Fruit fly (Drosophila melanogaster) whole organism, embryonic: ENCODE results near the gene PAPLA1.

ENCODE experiments used
- Bdp1 ChIP-seq: fragments of 200-800 bp; sonication (Bioruptor generic); optimal IDR thresholded peaks from 3 replicates; lab custom pipeline; 2016; ENCODE audit warnings: missing biosample characterization, missing genetic modification characterization
- CG10147 ChIP-seq: fragments of 200-800 bp; sonication (Bioruptor generic); optimal IDR thresholded peaks from 2 replicates; lab custom pipeline; 2019; ENCODE audit warnings: missing biosample characterization, mild to moderate bottlenecking, missing genetic modification characterization, moderate library complexity
- CG11560 ChIP-seq: fragments of 200-800 bp; sonication (Bioruptor generic); IDR thresholded peaks from 3 replicates; pipeline ENCODE4 v1.3.6; 2022; ENCODE audit warnings: missing biosample characterization, missing genetic modification characterization
- CG11696 ChIP-seq: fragments of 200-800 bp; sonication (Bioruptor generic); IDR thresholded peaks from 2 replicates; pipeline ENCODE4 v1.3.6; 2022; ENCODE audit warnings: missing biosample characterization, missing genetic modification characterization
- CG13296 ChIP-seq: fragments of 200-800 bp; sonication (Bioruptor generic); optimal IDR thresholded peaks from 3 replicates; lab custom pipeline; 2018; ENCODE audit warnings: missing biosample characterization, mild to moderate bottlenecking, missing genetic modification characterization
- CG15601 ChIP-seq: fragments of 200-800 bp; sonication (Bioruptor generic); optimal IDR thresholded peaks from 3 replicates; lab custom pipeline; 2019; ENCODE audit warnings: missing biosample characterization, mild to moderate bottlenecking, missing genetic modification characterization, moderate library complexity
- CG17328 ChIP-seq: fragments of 200-800 bp; sonication (Bioruptor generic); IDR thresholded peaks from 2 replicates; pipeline ENCODE4 v1.3.6; 2022; ENCODE audit warnings: missing biosample characterization, missing genetic modification characterization
- CG3065 ChIP-seq: fragments of 200-800 bp; sonication (Bioruptor generic); optimal IDR thresholded peaks from 2 replicates; lab custom pipeline; 2016; ENCODE audit warnings: missing biosample characterization, missing genetic modification characterization
- CG34422 ChIP-seq: fragments of 200-800 bp; sonication (Bioruptor generic); IDR thresholded peaks from 3 replicates; pipeline ENCODE4 v1.3.6; 2022; ENCODE audit warnings: missing biosample characterization, missing genetic modification characterization
- CG4707 ChIP-seq: fragments of 200-800 bp; sonication (Bioruptor generic); optimal IDR thresholded peaks from 2 replicates; lab custom pipeline; 2018; ENCODE audit warnings: missing biosample characterization, mild to moderate bottlenecking, missing genetic modification characterization, moderate library complexity
- CG5245 ChIP-seq: fragments of 200-800 bp; sonication (Bioruptor generic); optimal IDR thresholded peaks from 3 replicates; lab custom pipeline; 2016; ENCODE audit warnings: missing biosample characterization, missing genetic modification characterization
- CG6175 ChIP-seq: fragments of 200-800 bp; sonication (Bioruptor generic); IDR thresholded peaks from 3 replicates; pipeline ENCODE4 v1.3.6; 2022; ENCODE audit warnings: missing biosample characterization, missing genetic modification characterization
- CG6272 ChIP-seq: fragments of 200-800 bp; sonication (Bioruptor generic); IDR thresholded peaks from 2 replicates; pipeline ENCODE4 v1.3.6; 2022; ENCODE audit warnings: missing biosample characterization, missing genetic modification characterization
- CG6654 ChIP-seq: fragments of 200-800 bp; sonication (Bioruptor generic); optimal IDR thresholded peaks from 2 replicates; lab custom pipeline; 2017; ENCODE audit warnings: missing biosample characterization, mild to moderate bottlenecking, missing genetic modification characterization
- CG7745 ChIP-seq: fragments of 200-800 bp; sonication (Bioruptor generic); optimal IDR thresholded peaks from 2 replicates; lab custom pipeline; 2018; ENCODE audit warnings: missing biosample characterization, mild to moderate bottlenecking, missing genetic modification characterization, moderate library complexity
- Chrac-16 ChIP-seq: fragments of 200-800 bp; sonication (Bioruptor generic); optimal IDR thresholded peaks from 3 replicates; lab custom pipeline; 2016; ENCODE audit warnings: missing biosample characterization, missing genetic modification characterization
- CkIIα-i1 ChIP-seq: fragments of 200-800 bp; sonication (Bioruptor generic); IDR thresholded peaks from 2 replicates; pipeline ENCODE4 v1.3.6; 2022; ENCODE audit warnings: missing biosample characterization, missing genetic modification characterization
- Doc2 ChIP-seq: fragments of 200-800 bp; sonication (Bioruptor generic); IDR thresholded peaks from 2 replicates; pipeline ENCODE4 v1.3.6; 2022; ENCODE audit warnings: missing biosample characterization, missing genetic modification characterization
- Dp ChIP-seq: fragments of 200-800 bp; sonication (Bioruptor generic); optimal IDR thresholded peaks from 2 replicates; lab custom pipeline; 2018; ENCODE audit warnings: missing biosample characterization, mild to moderate bottlenecking, missing genetic modification characterization, moderate library complexity
- Dref ChIP-seq: fragments of 200-800 bp; sonication (Bioruptor generic); IDR thresholded peaks from 2 replicates; pipeline ENCODE4 v1.3.6; 2022; ENCODE audit warnings: missing biosample characterization, missing genetic modification characterization
- Fer1 ChIP-seq: fragments of 200-800 bp; sonication (Bioruptor generic); optimal IDR thresholded peaks from 2 replicates; lab custom pipeline; 2017; ENCODE audit warnings: missing biosample characterization, mild to moderate bottlenecking, missing genetic modification characterization
- GATAe ChIP-seq: fragments of 200-800 bp; sonication (Bioruptor generic); conservative IDR thresholded peaks from 2 replicates; pipeline ENCODE4 v1.3.6; 2022; ENCODE audit warnings: missing biosample characterization, missing genetic modification characterization
- H15 ChIP-seq: fragments of 200-800 bp; sonication (Bioruptor generic); IDR thresholded peaks from 3 replicates; pipeline ENCODE4 v1.3.6; 2022; ENCODE audit warnings: missing biosample characterization, missing genetic modification characterization
- HLHmδ ChIP-seq: fragments of 200-800 bp; sonication (Bioruptor generic); optimal IDR thresholded peaks from 2 replicates; lab custom pipeline; 2018; ENCODE audit warnings: missing biosample characterization, mild to moderate bottlenecking, missing genetic modification characterization, moderate library complexity
- Hmx ChIP-seq: fragments of 200-800 bp; sonication (Bioruptor generic); optimal IDR thresholded peaks from 2 replicates; lab custom pipeline; 2016; ENCODE audit warnings: missing biosample characterization, missing genetic modification characterization
- Lpt ChIP-seq: fragments of >200 bp; optimal IDR thresholded peaks from 2 replicates; lab custom pipeline; 2018; ENCODE audit warnings: missing biosample characterization, missing genetic modification characterization
- Mrtf ChIP-seq: fragments of 200-800 bp; sonication (Bioruptor generic); IDR thresholded peaks from 3 replicates; pipeline ENCODE4 v1.3.6; 2022; ENCODE audit warnings: missing biosample characterization, missing genetic modification characterization
- NFAT ChIP-seq: fragments of 200-800 bp; sonication (Bioruptor generic); IDR thresholded peaks from 2 replicates; pipeline ENCODE4 v1.3.6; 2022; ENCODE audit warnings: missing biosample characterization, missing genetic modification characterization
- Nf-YC ChIP-seq: fragments of 200-800 bp; optimal IDR thresholded peaks from 3 replicates; lab custom pipeline; 2019; ENCODE audit warnings: missing biosample characterization, mild to moderate bottlenecking, missing genetic modification characterization, moderate library complexity
- Sox102F ChIP-seq: fragments of 200-800 bp; sonication (Bioruptor generic); optimal IDR thresholded peaks from 2 replicates; lab custom pipeline; 2018; ENCODE audit warnings: missing biosample characterization, mild to moderate bottlenecking, missing genetic modification characterization, moderate library complexity
- YL-1 ChIP-seq: fragments of 200-800 bp; sonication (Bioruptor generic); optimal IDR thresholded peaks from 3 replicates; lab custom pipeline; 2017; ENCODE audit warnings: missing biosample characterization, mild to moderate bottlenecking, missing genetic modification characterization
- bowl ChIP-seq: fragments of 200-800 bp; sonication (Bioruptor generic); IDR thresholded peaks from 2 replicates; pipeline ENCODE4 v1.3.6; 2022; ENCODE audit warnings: missing biosample characterization, missing genetic modification characterization
- caup ChIP-seq: fragments of 200-800 bp; sonication (Bioruptor generic); optimal IDR thresholded peaks from 3 replicates; lab custom pipeline; 2017; ENCODE audit warnings: missing biosample characterization, mild to moderate bottlenecking, missing genetic modification characterization, moderate library complexity; ENCODE audit not compliant: severe bottlenecking
- chn ChIP-seq: fragments of 200-800 bp; sonication (Bioruptor generic); optimal IDR thresholded peaks from 2 replicates; lab custom pipeline; 2016; ENCODE audit warnings: missing biosample characterization, missing genetic modification characterization
- cwo ChIP-seq: fragments of 200-800 bp; sonication (Bioruptor generic); optimal IDR thresholded peaks from 3 replicates; lab custom pipeline; 2017; ENCODE audit warnings: missing biosample characterization, missing genetic modification characterization, mild to moderate bottlenecking, moderate library complexity, missing genetic modification reagents
- dan ChIP-seq: fragments of 200-800 bp; sonication (Bioruptor generic); IDR thresholded peaks from 2 replicates; pipeline ENCODE4 v1.3.6; 2022; ENCODE audit warnings: missing biosample characterization, missing genetic modification characterization
- dati ChIP-seq: fragments of 200-800 bp; sonication (Bioruptor generic); IDR thresholded peaks from 2 replicates; pipeline ENCODE4 v1.3.6; 2022; ENCODE audit warnings: missing biosample characterization, missing genetic modification characterization
- dmrt11E ChIP-seq: fragments of 200-800 bp; sonication (Bioruptor generic); optimal IDR thresholded peaks from 3 replicates; lab custom pipeline; 2018; ENCODE audit warnings: missing biosample characterization, mild to moderate bottlenecking, missing genetic modification characterization, moderate library complexity
- dysf ChIP-seq: fragments of 200-800 bp; sonication (Bioruptor generic); IDR thresholded peaks from 3 replicates; pipeline ENCODE4 v1.3.6; 2022; ENCODE audit warnings: missing biosample characterization, missing genetic modification characterization
- esg ChIP-seq: fragments of 200-800 bp; sonication (Bioruptor generic); conservative IDR thresholded peaks from 2 replicates; pipeline ENCODE4 v1.3.6; 2022; ENCODE audit warnings: missing biosample characterization, missing genetic modification characterization
- fd64A ChIP-seq: fragments of 200-800 bp; sonication (Bioruptor generic); optimal IDR thresholded peaks from 3 replicates; lab custom pipeline; 2018; ENCODE audit warnings: missing biosample characterization, mild to moderate bottlenecking, missing genetic modification characterization
- gce ChIP-seq: fragments of 200-800 bp; sonication (Bioruptor generic); IDR thresholded peaks from 3 replicates; pipeline ENCODE4 v1.3.6; 2022; ENCODE audit warnings: missing biosample characterization, missing genetic modification characterization
- hb ChIP-seq: fragments of 200-800 bp; sonication (Bioruptor generic); IDR thresholded peaks from 3 replicates; pipeline ENCODE4 v1.3.6; 2022; ENCODE audit warnings: missing biosample characterization, missing genetic modification characterization; ENCODE audit not compliant: partially characterized antibody
- jing ChIP-seq: fragments of 200-800 bp; sonication (Bioruptor generic); optimal IDR thresholded peaks from 2 replicates; lab custom pipeline; 2018; ENCODE audit warnings: missing biosample characterization, mild to moderate bottlenecking, missing genetic modification characterization
- jumu ChIP-seq: fragments of 200-800 bp; sonication (Bioruptor generic); optimal IDR thresholded peaks from 3 replicates; lab custom pipeline; 2016; ENCODE audit warnings: missing biosample characterization, missing genetic modification characterization
- klu ChIP-seq: fragments of 200-800 bp; sonication (Bioruptor generic); IDR thresholded peaks from 2 replicates; pipeline ENCODE4 v1.3.6; 2022; ENCODE audit warnings: missing biosample characterization, missing genetic modification characterization
- lov ChIP-seq, 2 experiments: fragments of 200-800 bp in 1 of 2; fragments of >200 bp in 1 of 2; sonication (Bioruptor generic) in 1 of 2; IDR thresholded peaks in 1 of 2; optimal IDR thresholded peaks in 1 of 2; 2 replicates in 1 of 2; 3 replicates in 1 of 2; pipeline versions ENCODE4 v1.3.6 to Lab custom; 2017 to 2022; ENCODE audit warnings: missing biosample characterization in 1 of 2, missing genetic modification characterization in 1 of 2
- tna ChIP-seq: fragments of 200-800 bp; sonication (Bioruptor generic); IDR thresholded peaks from 2 replicates; pipeline ENCODE4 v1.3.6; 2022; ENCODE audit warnings: missing biosample characterization, missing genetic modification characterization; ENCODE audit not compliant: partially characterized antibody
- ttk ChIP-seq: fragments of 200-800 bp; sonication (Bioruptor generic); IDR thresholded peaks from 2 replicates; pipeline ENCODE4 v2.1.2; 2022; ENCODE audit warnings: missing biosample characterization, missing genetic modification characterization
- twi ChIP-seq: fragments of 200-800 bp; optimal IDR thresholded peaks from 2 replicates; lab custom pipeline; 2019; ENCODE audit warnings: missing biosample characterization, mild to moderate bottlenecking, missing genetic modification characterization, moderate library complexity
- zfh1 ChIP-seq: fragments of 200-800 bp; sonication (Bioruptor generic); IDR thresholded peaks from 3 replicates; pipeline ENCODE4 v1.3.6; 2022; ENCODE audit warnings: missing biosample characterization, missing genetic modification characterization

Gene PAPLA1

DNA sequence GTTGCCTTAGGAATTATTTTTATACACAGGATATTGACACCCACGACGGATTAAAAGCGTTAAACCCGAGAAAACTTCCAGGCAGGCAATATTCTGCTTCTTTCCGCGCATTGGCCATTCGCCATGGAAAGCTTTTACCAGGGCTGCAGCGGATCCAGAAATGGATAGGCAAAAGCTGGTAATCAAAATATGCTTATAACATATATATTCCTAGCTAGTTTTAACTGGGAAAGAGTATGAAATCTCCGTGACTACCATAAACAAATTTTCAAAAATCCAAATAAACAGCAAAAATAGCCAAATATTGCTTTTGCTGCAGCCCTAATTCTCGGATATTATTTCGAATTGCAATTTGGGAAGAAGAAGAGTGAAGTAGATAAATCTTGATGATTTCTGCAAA lies at the start of gene PAPLA1, which contains the start of gene Rbsn-5 (continued):
- no peak for TF ChIP-seq hb (GFP tag; lab: Robert Waterston, UW)
- peak; percentile 90 for TF ChIP-seq ttk (GFP tag; lab: Robert Waterston, UW)
- TF ChIP-seq CG5245 (GFP tag; lab: Kevin White, UChicago), result peak; percentile 94
- peak; percentile 94 for TF ChIP-seq Chrac-16 (GFP tag; lab: Kevin White, UChicago)
- peak; percentile 92 for TF ChIP-seq H15 (GFP tag; lab: Robert Waterston, UW)
- TF ChIP-seq Dref (GFP tag; lab: Robert Waterston, UW), result 0 out of 2 replicates have a peak, but pooled peaks have one; percentile 28
- peak; percentile 92 for TF ChIP-seq CG34422
- TF ChIP-seq CG10147 (GFP tag; lab: Kevin White, UChicago), result peak; percentile 92
- no peak for TF ChIP-seq HLHmδ
- no peak for TF ChIP-seq CkIIα-i1
- TF ChIP-seq zfh1 (GFP tag; lab: Robert Waterston, UW), result peak; percentile 93
- peak; percentile 83 for TF ChIP-seq jing
- peak; percentile 82 for TF ChIP-seq CG11696 (GFP tag; lab: Robert Waterston, UW)
- TF ChIP-seq CG13296 (GFP tag; lab: Kevin White, UChicago), result peak; percentile 93
- TF ChIP-seq CG11560 (tag; lab: Robert Waterston, UW), result peak; percentile 79; the same call in 2 of the 3 replicates
- peak; percentile 28 for TF ChIP-seq Dp
- peak; percentile 90 for TF ChIP-seq NFAT (GFP tag; lab: Robert Waterston, UW)
- peak; percentile 93 for TF ChIP-seq CG6272
- TF ChIP-seq caup (GFP tag; lab: Kevin White, UChicago), result peak; percentile 92
- TF ChIP-seq twi (tag; lab: Kevin White, UChicago), result peak; percentile 80
- no peak for TF ChIP-seq tna
- TF ChIP-seq Sox102F, result peak; percentile 95
- TF ChIP-seq CG15601 (tag; lab: Kevin White, UChicago), result peak; percentile 89
- TF ChIP-seq chn (GFP tag; lab: Kevin White, UChicago), result peak; percentile 97
- peak; percentile 87 for TF ChIP-seq Hmx
- peak; percentile 78 for TF ChIP-seq CG6654 (GFP tag; lab: Kevin White, UChicago)
- TF ChIP-seq YL-1, result peak; percentile 73
- TF ChIP-seq GATAe (GFP tag; lab: Robert Waterston, UW), result peak; percentile 74
- peak; percentile 80 for TF ChIP-seq cwo
- TF ChIP-seq Lpt (GFP tag; lab: Kevin White, UChicago), result no peak
- peak; percentile 96 for TF ChIP-seq jumu
- 0 out of 2 replicates have a peak, but pooled peaks have one; percentile 59 for TF ChIP-seq Doc2 (GFP tag; lab: Robert Waterston, UW)
- TF ChIP-seq CG6175 (GFP tag; lab: Robert Waterston, UW), result peak; percentile 79
- TF ChIP-seq dmrt11E (tag; lab: Kevin White, UChicago), result peak; percentile 76
- TF ChIP-seq CG17328 (GFP tag; lab: Robert Waterston, UW), result peak; percentile 89
- TF ChIP-seq Bdp1, result peak; percentile 89
- peak; percentile 68; the same call in 1 of the 2 replicates for TF ChIP-seq dati (GFP tag; lab: Robert Waterston, UW)
- peak; percentile 93 for TF ChIP-seq Fer1 (GFP tag; lab: Kevin White, UChicago)
- no peak for TF ChIP-seq lov (optimal IDR thresholded peaks at IDR 0.05; lab: Kevin White, UChicago)
- TF ChIP-seq lov (GFP tag; IDR thresholded peaks at IDR 0.05; lab: Robert Waterston, UW), result peak; percentile 87
- peak; percentile 69 for TF ChIP-seq bowl (GFP tag; lab: Robert Waterston, UW)
- TF ChIP-seq Mrtf (GFP tag; lab: Robert Waterston, UW), result peak; percentile 87
- peak; percentile 43; the same call in 1 of the 2 replicates for TF ChIP-seq dan (GFP tag; lab: Robert Waterston, UW)
- no peak for TF ChIP-seq CG7745 (tag; lab: Kevin White, UChicago)
- TF ChIP-seq Nf-YC (tag; lab: Kevin White, UChicago), result peak; percentile 88
- peak; percentile 64 for TF ChIP-seq CG4707
- peak; percentile 86 for TF ChIP-seq klu (GFP tag; lab: Robert Waterston, UW)
- TF ChIP-seq gce (GFP tag; lab: Robert Waterston, UW), result peak; percentile 74; the same call in 2 of the 3 replicates
- TF ChIP-seq dysf (GFP tag; lab: Robert Waterston, UW), result peak; percentile 94
- TF ChIP-seq esg (GFP tag; lab: Robert Waterston, UW), result peak; percentile 93
- TF ChIP-seq fd64A (GFP tag; lab: Kevin White, UChicago), result peak; percentile 37
- peak; percentile 92 for TF ChIP-seq CG3065 (GFP tag; lab: Kevin White, UChicago)
